Worm (Caenorhabditis elegans): ENCODE data around the gene grl-12.

- no peak for TF ChIP-seq mep-1 (tag; optimal IDR thresholded peaks at IDR 0.05)
- no peak for TF ChIP-seq nhr-237 (tag; optimal IDR thresholded peaks at IDR 0.05)
- TF ChIP-seq pqm-1 (tag; optimal IDR thresholded peaks at IDR 0.05), result no peak
- no peak for TF ChIP-seq lin-39 (tag; optimal IDR thresholded peaks at IDR 0.05)
- no peak for TF ChIP-seq zfp-2 (tag; optimal IDR thresholded peaks at IDR 0.05)
- TF ChIP-seq egl-27 (tag; optimal IDR thresholded peaks at IDR 0.05), result no peak
- TF ChIP-seq Y75B8A.6 (GFP tag; IDR thresholded peaks at IDR 0.05), result no peak
- no peak for TF ChIP-seq lin-38 (GFP tag; IDR thresholded peaks at IDR 0.05)
- TF ChIP-seq dpl-1 (GFP tag; optimal IDR thresholded peaks at IDR 0.05), result no peak
- no peak for TF ChIP-seq T20F7.1 (GFP tag; optimal IDR thresholded peaks at IDR 0.05)
- no peak for TF ChIP-seq lin-29 (GFP tag; IDR thresholded peaks at IDR 0.05)
Observed at ce11 chrV:8626406-8626805, 10.4 kb downstream of the grl-12 start.
